Worm (Caenorhabditis elegans): ENCODE data around the gene F10E9.5.
"Not testable (repeated sequence)": the region's sequence is repeated elsewhere in the genome, so short reads cannot be mapped to it uniquely, and the experiment has no call there.

DNA sequence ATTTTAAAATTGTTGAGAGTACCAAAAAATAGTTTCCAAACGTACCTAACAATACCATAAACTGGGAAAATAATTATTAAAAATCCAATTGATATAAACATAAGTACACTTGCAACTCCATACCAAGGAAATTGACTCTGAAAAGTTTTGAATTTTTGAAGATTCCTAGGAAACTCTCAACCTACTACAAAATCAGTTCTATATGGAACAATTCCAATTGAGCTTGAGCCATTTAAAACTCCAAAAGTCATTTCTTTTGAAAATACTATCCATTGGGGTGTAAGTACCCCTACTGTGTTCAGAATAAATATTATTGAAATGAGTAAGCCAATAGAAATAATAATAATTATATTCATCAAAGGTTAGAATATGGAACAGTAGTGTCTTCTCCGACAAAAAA, 32.0 kb downstream of the F10E9.5 start, which contains the start of gene clc-28:
- TF ChIP-seq nhr-6 (tag; optimal IDR thresholded peaks at IDR 0.05); hlh-30 (tag; optimal IDR thresholded peaks at IDR 0.05; ENCODE audit: insufficient read depth); Y48G9A.11 (GFP tag; IDR thresholded peaks at IDR 0.05); ctbp-1 (GFP tag; IDR thresholded peaks at IDR 0.05); set-16 (GFP tag; IDR thresholded peaks at IDR 0.05); nhr-10 (tag; optimal IDR thresholded peaks at IDR 0.05); dpl-1 (GFP tag; optimal IDR thresholded peaks at IDR 0.05); nhr-111 (GFP tag; optimal IDR thresholded peaks at IDR 0.05); nhr-11 (tag; optimal IDR thresholded peaks at IDR 0.05); ama-1 (optimal IDR thresholded peaks at IDR 0.05); spr-1 (tag; optimal IDR thresholded peaks at IDR 0.05); egl-27 (tag; optimal IDR thresholded peaks at IDR 0.05); ztf-11 (tag; optimal IDR thresholded peaks at IDR 0.05): not testable (repeated sequence)
